Worm (Caenorhabditis elegans) whole organism, early embryonic: ENCODE results near the gene srt-39.

Source experiments
- ama-1 ChIP-seq: fragments of 150-350 bp; optimal IDR thresholded peaks from 2 replicates; lab custom pipeline; 2014
- ets-7 ChIP-seq: sonication (generic microtip); optimal IDR thresholded peaks from 2 replicates; lab custom pipeline; 2016; ENCODE audit warnings: missing genotype, missing genetic modification characterization, missing compliant biosample characterization
- hmbx-1 ChIP-seq: sonication (generic microtip); optimal IDR thresholded peaks from 2 replicates; lab custom pipeline; 2016; ENCODE audit warnings: mild to moderate bottlenecking, missing genetic modification characterization, missing compliant biosample characterization
- pes-1 ChIP-seq: fragments of 200-800 bp; sonication (Bioruptor generic); IDR thresholded peaks from 2 replicates; pipeline ENCODE4 v1.3.6; 2022; ENCODE audit warnings: missing genetic modification reagents, missing genetic modification characterization, missing compliant biosample characterization
- tbx-37 ChIP-seq: fragments of 200-800 bp; sonication (Bioruptor generic); conservative IDR thresholded peaks from 2 replicates; pipeline ENCODE4 v1.3.6; 2022; ENCODE audit warnings: missing genetic modification reagents, missing genetic modification characterization, missing compliant biosample characterization
- tra-4 ChIP-seq: sonication (generic microtip); optimal IDR thresholded peaks from 2 replicates; lab custom pipeline; 2017; ENCODE audit warnings: missing genetic modification characterization, missing compliant biosample characterization

DNA sequence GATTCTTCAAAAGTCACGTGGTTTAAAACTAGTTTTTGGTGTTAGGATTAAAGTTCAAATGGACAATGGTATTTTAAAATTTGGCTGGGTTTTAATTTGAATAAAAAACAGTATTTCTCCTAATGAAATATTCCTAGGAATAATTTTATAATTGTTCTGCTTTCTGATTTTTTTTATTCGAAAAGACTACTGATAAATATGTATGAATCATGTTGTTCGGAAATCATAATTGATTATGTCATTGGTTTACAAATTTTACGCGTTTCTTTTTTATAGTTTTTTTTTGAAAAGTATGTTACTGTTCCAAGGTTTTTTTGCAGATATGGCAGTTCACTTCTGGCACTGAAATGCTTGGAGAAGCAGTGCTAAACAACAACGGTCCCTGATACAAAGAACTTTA, 16.3 kb upstream of the srt-39 start, which contains the start of gene F28C1.3:
- TF ChIP-seq hmbx-1: no peak
- no peak for TF ChIP-seq pes-1
- TF ChIP-seq ama-1 (lab: Kevin White, UChicago): no peak
- TF ChIP-seq ets-7 (tag; lab: Kevin White, UChicago): no peak
- no peak for TF ChIP-seq tra-4
- no peak for TF ChIP-seq tbx-37
